Fruit fly (Drosophila melanogaster) Kc167 (cell line): ENCODE results near the gene CG17242.

Experiments used
- Myc ChIP-seq: fragments of >200 bp; optimal IDR thresholded peaks from 2 replicates; lab custom pipeline; 2017; ENCODE audit warnings: missing external identifiers
- Sin3A ChIP-seq: fragments of >200 bp; optimal IDR thresholded peaks from 2 replicates; lab custom pipeline; 2018; ENCODE audit warnings: missing external identifiers
- h ChIP-seq: fragments of >200 bp; optimal IDR thresholded peaks from 3 replicates; lab custom pipeline; 2018; ENCODE audit warnings: missing external identifiers
- insv ChIP-seq: fragments of >200 bp; optimal IDR thresholded peaks from 3 replicates; lab custom pipeline; 2018; ENCODE audit warnings: missing external identifiers
- psq ChIP-seq: fragments of >200 bp; optimal IDR thresholded peaks from 2 replicates; lab custom pipeline; 2017; ENCODE audit warnings: missing external identifiers
- ttk ChIP-seq: sonication (Bioruptor generic); optimal IDR thresholded peaks from 2 replicates; lab custom pipeline; 2017; ENCODE audit warnings: missing external identifiers

DNA sequence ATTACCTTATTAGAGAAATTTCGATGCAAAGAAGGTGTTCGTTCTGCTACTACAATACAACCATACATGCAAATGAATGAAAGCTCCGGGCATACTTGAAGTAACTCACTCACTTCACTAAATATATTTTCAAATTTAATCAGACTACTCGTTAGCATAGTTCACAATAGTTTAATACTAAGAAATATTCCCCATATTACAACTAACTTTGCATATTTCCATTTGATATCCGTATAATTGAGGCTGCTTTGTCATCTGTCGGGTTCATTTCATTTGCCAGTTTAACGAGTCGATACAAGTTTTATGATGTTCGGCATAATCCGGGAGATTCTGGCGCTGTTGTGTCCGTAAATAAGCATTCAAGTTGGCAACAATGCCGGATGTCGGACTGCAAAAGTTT, 21.7 kb upstream of the CG17242 start, which contains the start of gene robl22E:
- TF ChIP-seq h = no peak
- no peak for TF ChIP-seq insv
- no peak for TF ChIP-seq ttk (lab: Kevin White, UChicago)
- no peak for TF ChIP-seq psq (lab: Kevin White, UChicago)
- TF ChIP-seq Sin3A (lab: Kevin White, UChicago) = no peak
- no peak for TF ChIP-seq Myc (lab: Kevin White, UChicago)
